Fruit fly (Drosophila melanogaster) whole organism, embryonic: ENCODE measurements around the gene mTerf3.

Experiments used
- CG12104 ChIP-seq: fragments of 200-800 bp; sonication (Bioruptor generic); optimal IDR thresholded peaks from 3 replicates; lab custom pipeline; 2016; ENCODE audit warnings: missing biosample characterization, missing genetic modification characterization
- CG12659 ChIP-seq: fragments of 200-800 bp; sonication (Bioruptor generic); optimal IDR thresholded peaks from 3 replicates; lab custom pipeline; 2017; ENCODE audit warnings: mild to moderate bottlenecking, missing biosample characterization, missing genetic modification reagents, missing genetic modification characterization
- CG13775 ChIP-seq: fragments of 200-800 bp; sonication (Bioruptor generic); optimal IDR thresholded peaks from 3 replicates; lab custom pipeline; 2017; ENCODE audit warnings: missing biosample characterization, mild to moderate bottlenecking, missing genetic modification characterization
- CG15073 ChIP-seq: fragments of 200-800 bp; sonication (Bioruptor generic); optimal IDR thresholded peaks from 2 replicates; lab custom pipeline; 2016; ENCODE audit warnings: missing biosample characterization, missing genetic modification characterization
- CG34376 ChIP-seq: fragments of 200-800 bp; sonication (Bioruptor generic); optimal IDR thresholded peaks from 2 replicates; lab custom pipeline; 2018; ENCODE audit warnings: missing biosample characterization, mild to moderate bottlenecking, missing genetic modification characterization
- CG3726 ChIP-seq: fragments of 200-800 bp; sonication (Bioruptor generic); IDR thresholded peaks from 3 replicates; pipeline ENCODE4, ENCODE4 v1.3.6; 2022; ENCODE audit warnings: missing biosample characterization, missing genetic modification characterization
- CG4404 ChIP-seq: fragments of 200-800 bp; sonication (Bioruptor generic); IDR thresholded peaks from 2 replicates; pipeline ENCODE4 v1.3.6; 2022; ENCODE audit warnings: missing biosample characterization, missing genetic modification characterization
- CG6272 ChIP-seq: fragments of 200-800 bp; sonication (Bioruptor generic); IDR thresholded peaks from 2 replicates; pipeline ENCODE4 v1.3.6; 2022; ENCODE audit warnings: missing biosample characterization, missing genetic modification characterization
- CG6683 ChIP-seq: fragments of 200-800 bp; sonication (Bioruptor generic); optimal IDR thresholded peaks from 2 replicates; lab custom pipeline; 2017; ENCODE audit warnings: missing biosample characterization, mild to moderate bottlenecking, missing genetic modification characterization, missing genetic modification reagents
- CG6854 ChIP-seq: fragments of 200-800 bp; sonication (Bioruptor generic); optimal IDR thresholded peaks from 3 replicates; lab custom pipeline; 2017; ENCODE audit warnings: missing biosample characterization, mild to moderate bottlenecking, missing genetic modification characterization
- CG7271 ChIP-seq: fragments of 200-800 bp; sonication (Bioruptor generic); optimal IDR thresholded peaks from 2 replicates; lab custom pipeline; 2018; ENCODE audit warnings: missing biosample characterization, mild to moderate bottlenecking, missing genetic modification characterization, moderate library complexity
- CG7786 ChIP-seq: fragments of 200-800 bp; sonication (Bioruptor generic); optimal IDR thresholded peaks from 2 replicates; lab custom pipeline; 2016; ENCODE audit warnings: missing biosample characterization, missing genetic modification characterization
- CG8924 ChIP-seq: fragments of 200-800 bp; optimal IDR thresholded peaks from 3 replicates; lab custom pipeline; 2019; ENCODE audit warnings: missing biosample characterization, mild to moderate bottlenecking, missing genetic modification characterization, moderate library complexity
- D19B ChIP-seq: fragments of 200-800 bp; sonication (Bioruptor generic); optimal IDR thresholded peaks from 2 replicates; lab custom pipeline; 2017; ENCODE audit warnings: missing biosample characterization, mild to moderate bottlenecking, missing genetic modification characterization
- E2f2 ChIP-seq: fragments of 200-800 bp; sonication (Bioruptor generic); IDR thresholded peaks from 2 replicates; pipeline ENCODE4 v1.3.6; 2022; ENCODE audit warnings: missing biosample characterization, missing genetic modification characterization
- Gsc ChIP-seq: fragments of 200-800 bp; sonication (Bioruptor generic); IDR thresholded peaks from 2 replicates; pipeline ENCODE4 v1.3.6; 2022; ENCODE audit warnings: missing biosample characterization, missing genetic modification characterization
- Hr78 ChIP-seq, 2 experiments: fragments of 200-800 bp in 1 of 2; fragments of >200 bp in 1 of 2; sonication (Bioruptor generic) in 1 of 2; optimal IDR thresholded peaks; 2 replicates each; lab custom pipeline; 2017 to 2019; ENCODE audit warnings: missing biosample characterization in 2 of 2, missing genetic modification characterization in 2 of 2, mild to moderate bottlenecking in 1 of 2, moderate library complexity in 1 of 2
- Kr ChIP-seq: fragments of 200-800 bp; sonication (Bioruptor generic); optimal IDR thresholded peaks from 2 replicates; lab custom pipeline; 2017; ENCODE audit warnings: missing biosample characterization, mild to moderate bottlenecking, missing genetic modification characterization
- Nf-YA ChIP-seq: fragments of 200-800 bp; sonication (Bioruptor generic); IDR thresholded peaks from 2 replicates; pipeline ENCODE4 v1.3.6; 2022; ENCODE audit warnings: missing biosample characterization, missing genetic modification characterization
- NfI ChIP-seq: fragments of 200-800 bp; sonication (Bioruptor generic); optimal IDR thresholded peaks from 3 replicates; lab custom pipeline; 2018; ENCODE audit warnings: missing biosample characterization, mild to moderate bottlenecking, missing genetic modification characterization, moderate library complexity
- Pdp1 ChIP-seq, 2 experiments: fragments of 200-800 bp; sonication (Bioruptor generic); optimal IDR thresholded peaks; 3 replicates each; lab custom pipeline; 2016; ENCODE audit warnings: missing biosample characterization in 2 of 2, missing genetic modification characterization in 2 of 2, mild to moderate bottlenecking in 1 of 2, moderate library complexity in 1 of 2
- Stat92E ChIP-seq, 3 experiments: fragments of >200 bp in 2 of 3; fragments of 200-800 bp in 1 of 3; sonication (Bioruptor generic) in 1 of 3; optimal IDR thresholded peaks; 2 replicates each; lab custom pipeline; 2017 to 2019; ENCODE audit warnings: missing biosample characterization in 3 of 3, missing genetic modification characterization in 3 of 3, mild to moderate bottlenecking in 1 of 3, moderate library complexity in 1 of 3
- Trl ChIP-seq, 3 experiments: fragments of >200 bp in 2 of 3; fragments of 200-800 bp in 1 of 3; sonication (Bioruptor generic) in 1 of 3; optimal IDR thresholded peaks; 2 replicates in 1 of 3; 3 replicates in 2 of 3; lab custom pipeline; 2016 to 2017; ENCODE audit warnings: missing biosample characterization in 1 of 3, missing genetic modification characterization in 1 of 3
- bab2 ChIP-seq: fragments of 200-800 bp; sonication (Bioruptor generic); optimal IDR thresholded peaks from 2 replicates; lab custom pipeline; 2016; ENCODE audit warnings: missing biosample characterization, missing genetic modification characterization
- chinmo ChIP-seq: fragments of 200-800 bp; sonication (Bioruptor generic); IDR thresholded peaks from 4 replicates; pipeline ENCODE4 v1.3.6; 2022; ENCODE audit warnings: missing biosample characterization, missing genetic modification characterization; ENCODE audit not compliant: partially characterized antibody
- cwo ChIP-seq: fragments of 200-800 bp; sonication (Bioruptor generic); optimal IDR thresholded peaks from 3 replicates; lab custom pipeline; 2017; ENCODE audit warnings: missing biosample characterization, missing genetic modification characterization, mild to moderate bottlenecking, moderate library complexity, missing genetic modification reagents
- da ChIP-seq: fragments of 200-800 bp; sonication (Bioruptor generic); optimal IDR thresholded peaks from 2 replicates; lab custom pipeline; 2016; ENCODE audit warnings: missing biosample characterization, missing genetic modification characterization
- dati ChIP-seq: fragments of 200-800 bp; sonication (Bioruptor generic); IDR thresholded peaks from 2 replicates; pipeline ENCODE4 v1.3.6; 2022; ENCODE audit warnings: missing biosample characterization, missing genetic modification characterization
- disco-r ChIP-seq: fragments of 200-800 bp; sonication (Bioruptor generic); optimal IDR thresholded peaks from 2 replicates; lab custom pipeline; 2016; ENCODE audit warnings: missing biosample characterization, missing genetic modification characterization
- ems ChIP-seq: fragments of 200-800 bp; sonication (Bioruptor generic); optimal IDR thresholded peaks from 3 replicates; lab custom pipeline; 2016; ENCODE audit warnings: missing biosample characterization, missing genetic modification characterization
- ftz-f1 ChIP-seq: fragments of 200-800 bp; sonication (Bioruptor generic); optimal IDR thresholded peaks from 2 replicates; lab custom pipeline; 2016; ENCODE audit warnings: missing biosample characterization, missing genetic modification characterization
- gem ChIP-seq: fragments of 200-800 bp; sonication (Bioruptor generic); optimal IDR thresholded peaks from 2 replicates; lab custom pipeline; 2019; ENCODE audit warnings: missing biosample characterization, mild to moderate bottlenecking, missing genetic modification characterization, moderate library complexity
- grn ChIP-seq: fragments of 200-800 bp; sonication (Bioruptor generic); optimal IDR thresholded peaks from 3 replicates; lab custom pipeline; 2017; ENCODE audit warnings: missing biosample characterization, missing genetic modification characterization
- gt ChIP-seq: fragments of 200-800 bp; sonication (Bioruptor generic); IDR thresholded peaks from 2 replicates; pipeline ENCODE4 v1.3.6; 2022; ENCODE audit warnings: missing biosample characterization, missing genetic modification characterization
- lilli ChIP-seq: fragments of 200-800 bp; sonication (Bioruptor generic); optimal IDR thresholded peaks from 3 replicates; lab custom pipeline; 2016; ENCODE audit warnings: missing biosample characterization, missing genetic modification characterization
- nom ChIP-seq: fragments of 200-800 bp; sonication (Bioruptor generic); optimal IDR thresholded peaks from 2 replicates; lab custom pipeline; 2017; ENCODE audit warnings: missing biosample characterization, missing genetic modification characterization, mild to moderate bottlenecking, moderate library complexity, missing genetic modification reagents
- pzg ChIP-seq: fragments of 200-800 bp; sonication (Bioruptor generic); optimal IDR thresholded peaks from 3 replicates; lab custom pipeline; 2018; ENCODE audit warnings: missing biosample characterization, mild to moderate bottlenecking, missing genetic modification characterization, moderate library complexity
- rib ChIP-seq: fragments of 200-800 bp; sonication (Bioruptor generic); IDR thresholded peaks from 2 replicates; pipeline ENCODE4 v1.3.6; 2022; ENCODE audit warnings: missing biosample characterization, missing genetic modification characterization
- ro ChIP-seq: fragments of 200-800 bp; sonication (Bioruptor generic); IDR thresholded peaks from 2 replicates; pipeline ENCODE4 v1.3.6; 2022; ENCODE audit warnings: missing biosample characterization, missing genetic modification characterization
- scrt ChIP-seq: fragments of 200-800 bp; sonication (Bioruptor generic); optimal IDR thresholded peaks from 2 replicates; lab custom pipeline; 2018; ENCODE audit warnings: missing biosample characterization, mild to moderate bottlenecking, missing genetic modification characterization, moderate library complexity
- sens ChIP-seq: fragments of 200-800 bp; sonication (Bioruptor generic); peaks from one replicate; lab custom pipeline; 2016; ENCODE audit warnings: missing biosample characterization, missing genetic modification characterization
- sisA ChIP-seq: fragments of 200-800 bp; sonication (Bioruptor generic); IDR thresholded peaks from 2 replicates; pipeline ENCODE4 v1.3.6; 2022; ENCODE audit warnings: missing biosample characterization, missing genetic modification characterization
- slbo ChIP-seq: fragments of 200-800 bp; sonication (Bioruptor generic); IDR thresholded peaks from 2 replicates; pipeline ENCODE4 v1.3.6; 2022; ENCODE audit warnings: missing biosample characterization, missing genetic modification characterization
- sug ChIP-seq: fragments of 200-800 bp; optimal IDR thresholded peaks from 2 replicates; lab custom pipeline; 2019; ENCODE audit warnings: missing biosample characterization, mild to moderate bottlenecking, missing genetic modification characterization, moderate library complexity
- toy ChIP-seq: fragments of 200-800 bp; sonication (Bioruptor generic); IDR thresholded peaks from 2 replicates; pipeline ENCODE4 v1.3.6; 2022; ENCODE audit warnings: missing biosample characterization, missing genetic modification characterization
- zf30C ChIP-seq: fragments of 200-800 bp; sonication (Bioruptor generic); optimal IDR thresholded peaks from 3 replicates; lab custom pipeline; 2018; ENCODE audit warnings: missing biosample characterization, mild to moderate bottlenecking, missing genetic modification characterization

The mTerf3 gene

DNA sequence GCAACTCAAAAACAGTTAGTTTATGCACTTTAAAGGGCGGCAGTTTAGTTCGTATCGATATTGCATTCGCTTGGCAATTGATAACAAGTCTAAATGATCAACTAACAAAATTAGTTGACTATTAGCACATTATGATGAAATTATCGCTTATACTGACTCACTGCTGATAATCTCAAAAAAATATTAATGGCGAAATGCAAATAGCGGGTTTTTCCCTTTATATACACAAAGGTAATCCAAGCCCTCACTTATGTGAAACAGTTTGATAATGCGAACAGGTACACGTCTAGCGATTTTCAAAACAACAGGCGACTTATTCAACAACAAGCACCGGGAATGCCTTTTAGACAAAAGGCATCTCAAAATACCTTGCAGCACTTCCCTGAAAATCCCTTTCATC lies 6.5 kb downstream of the mTerf3 start:
- TF ChIP-seq sens (peak; percentile 50), CG15073 (no peak), CG13775 (GFP tag; lab: Kevin White, UChicago) (no peak), Pdp1 (GFP tag; optimal IDR thresholded peaks at IDR 0.05; lab: Kevin White, UChicago) (peak in 1 of 2 experiments; percentile 0), chinmo (0 out of 4 replicates have a peak, but pooled peaks have one; percentile 30), Kr (GFP tag; lab: Kevin White, UChicago) (no peak), grn (GFP tag; lab: Kevin White, UChicago) (no peak)

dm6 chr3L:20511499-20512108 lies 9.0 kb downstream of the mTerf3 start:
- TF ChIP-seq nom (GFP tag; lab: Kevin White, UChicago) (peak; percentile 26), E2f2 (GFP tag; lab: Robert Waterston, UW) (peak; percentile 25; the same call in 1 of the 2 replicates), sug (tag; lab: Kevin White, UChicago) (peak; percentile 70), CG34376 (peak; percentile 68), ftz-f1 (peak; percentile 36), bab2 (GFP tag; lab: Kevin White, UChicago) (no peak), D19B (peak; percentile 64), cwo (peak; percentile 78), disco-r (no peak), slbo (GFP tag; lab: Robert Waterston, UW) (0 out of 2 replicates have a peak, but pooled peaks have one; percentile 6), gem (tag; lab: Kevin White, UChicago) (peak; percentile 30), toy (GFP tag; lab: Robert Waterston, UW) (no peak)

dm6 chr3L:20509121-20509934 lies 11.2 kb downstream of the mTerf3 start:
- TF ChIP-seq CG6272 (GFP tag; lab: Robert Waterston, UW) (no peak), pzg (GFP tag; lab: Kevin White, UChicago) (no peak), CG6854 (GFP tag; lab: Kevin White, UChicago) (peak; percentile 67), Hr78 (GFP tag; optimal IDR thresholded peaks at IDR 0.05; lab: Kevin White, UChicago) (peak in 1 of 2 experiments; percentile 75), CG12659 (GFP tag; lab: Kevin White, UChicago) (peak; percentile 86), CG3726 (GFP tag; lab: Robert Waterston, UW) (no peak), scrt (GFP tag; lab: Kevin White, UChicago) (peak; percentile 78), da (GFP tag; lab: Kevin White, UChicago) (no peak), rib (GFP tag; lab: Robert Waterston, UW) (no peak), Gsc (GFP tag; lab: Robert Waterston, UW) (no peak), CG8924 (peak; percentile 90), CG7271 (tag; lab: Kevin White, UChicago) (no peak), NfI (peak; percentile 70), CG4404 (GFP tag; lab: Robert Waterston, UW) (no peak), gt (GFP tag; lab: Robert Waterston, UW) (no peak), dati (GFP tag; lab: Robert Waterston, UW) (no peak), sisA (GFP tag; lab: Robert Waterston, UW) (no peak; the same call in 1 of the 2 replicates), Stat92E (GFP tag; optimal IDR thresholded peaks at IDR 0.05; lab: Kevin White, UChicago) (peak in 1 of 3 experiments; percentile 68), Trl (optimal IDR thresholded peaks at IDR 0.05; lab: Kevin White, UChicago) (peak; percentile 65 to 74), Trl (GFP tag; optimal IDR thresholded peaks at IDR 0.05; lab: Kevin White, UChicago) (peak; percentile 66), CG7786 (GFP tag; lab: Kevin White, UChicago) (peak; percentile 69), ro (GFP tag; lab: Robert Waterston, UW) (no peak), Nf-YA (GFP tag; lab: Robert Waterston, UW) (no peak), CG12104 (GFP tag; lab: Kevin White, UChicago) (peak; percentile 77), ems (GFP tag; lab: Kevin White, UChicago) (peak; percentile 63), lilli (GFP tag; lab: Kevin White, UChicago) (peak; percentile 87), CG6683 (GFP tag; lab: Kevin White, UChicago) (peak; percentile 69), zf30C (GFP tag; lab: Kevin White, UChicago) (no peak)
